Fruit fly (Drosophila melanogaster) whole organism, pupa: ENCODE measurements around the gene CG12983.
A peak's percentile ranks its signal among the peaks of the same experiment; 100 is the strongest.

Experiments used
- CG10348 ChIP-seq: fragments of 200-800 bp; sonication (Bioruptor generic); IDR thresholded peaks from 2 replicates; pipeline ENCODE4 v1.3.6; 2022; ENCODE audit warnings: missing biosample characterization, missing genetic modification characterization
- CG12605 ChIP-seq: fragments of 200-800 bp; sonication (Bioruptor generic); IDR thresholded peaks from 2 replicates; pipeline ENCODE4 v1.3.6; 2022; ENCODE audit warnings: missing biosample characterization, missing genetic modification characterization
- CG13204 ChIP-seq: fragments of 200-800 bp; sonication (Bioruptor generic); optimal IDR thresholded peaks from 2 replicates; lab custom pipeline; 2018; ENCODE audit warnings: missing biosample characterization, mild to moderate bottlenecking, missing genetic modification characterization, moderate library complexity
- CG14655 ChIP-seq: fragments of 200-800 bp; sonication (Bioruptor generic); optimal IDR thresholded peaks from 3 replicates; lab custom pipeline; 2017; ENCODE audit warnings: mild to moderate bottlenecking, missing biosample characterization, missing genetic modification reagents, missing genetic modification characterization
- CG15710 ChIP-seq: fragments of 200-800 bp; sonication (Bioruptor generic); optimal IDR thresholded peaks from 2 replicates; lab custom pipeline; 2018; ENCODE audit warnings: missing biosample characterization, mild to moderate bottlenecking, missing genetic modification characterization, moderate library complexity
- CG17806 ChIP-seq: fragments of 200-800 bp; sonication (Bioruptor generic); optimal IDR thresholded peaks from 2 replicates; lab custom pipeline; 2018; ENCODE audit warnings: missing biosample characterization, mild to moderate bottlenecking, missing genetic modification characterization, moderate library complexity
- CG32121 ChIP-seq: fragments of 200-800 bp; sonication (Bioruptor generic); IDR thresholded peaks from 2 replicates; pipeline ENCODE4 v1.3.6; 2022; ENCODE audit warnings: missing biosample characterization, missing genetic modification characterization
- CG34367 ChIP-seq: fragments of 200-800 bp; sonication (Bioruptor generic); optimal IDR thresholded peaks from 2 replicates; lab custom pipeline; 2018; ENCODE audit warnings: missing biosample characterization, mild to moderate bottlenecking, missing genetic modification characterization
- CG4496 ChIP-seq: fragments of 200-800 bp; sonication (Bioruptor generic); IDR thresholded peaks from 3 replicates; pipeline ENCODE4 v1.3.6; 2022; ENCODE audit warnings: missing biosample characterization, missing genetic modification characterization
- CG8159 ChIP-seq: fragments of 200-800 bp; sonication (Bioruptor generic); optimal IDR thresholded peaks from 3 replicates; lab custom pipeline; 2018; ENCODE audit warnings: missing biosample characterization, mild to moderate bottlenecking, missing genetic modification characterization, moderate library complexity
- CG8301 ChIP-seq: fragments of 200-800 bp; sonication (Bioruptor generic); optimal IDR thresholded peaks from 2 replicates; lab custom pipeline; 2018; ENCODE audit warnings: missing biosample characterization, mild to moderate bottlenecking, missing genetic modification characterization
- CG9948 ChIP-seq: fragments of 200-800 bp; sonication (Bioruptor generic); optimal IDR thresholded peaks from 2 replicates; lab custom pipeline; 2018; ENCODE audit warnings: missing biosample characterization, mild to moderate bottlenecking, missing genetic modification characterization, moderate library complexity
- D1 ChIP-seq: fragments of 200-800 bp; sonication (Bioruptor generic); optimal IDR thresholded peaks from 2 replicates; lab custom pipeline; 2018; ENCODE audit warnings: missing biosample characterization, mild to moderate bottlenecking, missing genetic modification characterization, moderate library complexity
- EcR ChIP-seq: fragments of 200-800 bp; sonication (Bioruptor generic); optimal IDR thresholded peaks from 3 replicates; lab custom pipeline; 2019; ENCODE audit warnings: missing biosample characterization, missing genetic modification characterization, mild to moderate bottlenecking, moderate library complexity, missing genetic modification reagents
- Ets98B ChIP-seq: fragments of 200-800 bp; sonication (Bioruptor generic); IDR thresholded peaks from 2 replicates; pipeline ENCODE4 v1.3.6; 2022; ENCODE audit warnings: missing biosample characterization, missing genetic modification characterization
- Pif1A ChIP-seq: fragments of 200-800 bp; sonication (Bioruptor generic); optimal IDR thresholded peaks from 3 replicates; lab custom pipeline; 2016; ENCODE audit warnings: missing biosample characterization, missing genetic modification characterization
- Pif1B ChIP-seq: fragments of 200-800 bp; sonication (Bioruptor generic); optimal IDR thresholded peaks from 3 replicates; lab custom pipeline; 2016; ENCODE audit warnings: missing biosample characterization, missing genetic modification characterization
- Snoo ChIP-seq: fragments of 200-800 bp; sonication (Bioruptor generic); optimal IDR thresholded peaks from 3 replicates; lab custom pipeline; 2017; ENCODE audit warnings: missing biosample characterization, mild to moderate bottlenecking, missing genetic modification characterization, inconsistent platforms
- fd96Ca ChIP-seq: fragments of 200-800 bp; sonication (Bioruptor generic); IDR thresholded peaks from 3 replicates; pipeline ENCODE4 v1.3.6; 2022; ENCODE audit warnings: missing biosample characterization, missing genetic modification characterization
- gl ChIP-seq: fragments of 200-800 bp; sonication (Bioruptor generic); optimal IDR thresholded peaks from 2 replicates; lab custom pipeline; 2018; ENCODE audit warnings: missing biosample characterization, mild to moderate bottlenecking, missing genetic modification characterization
- rn ChIP-seq: fragments of 200-800 bp; sonication (Bioruptor generic); IDR thresholded peaks from 2 replicates; pipeline ENCODE4 v1.3.6; 2022; ENCODE audit warnings: missing biosample characterization, missing genetic modification characterization

CG12983 gene

DNA sequence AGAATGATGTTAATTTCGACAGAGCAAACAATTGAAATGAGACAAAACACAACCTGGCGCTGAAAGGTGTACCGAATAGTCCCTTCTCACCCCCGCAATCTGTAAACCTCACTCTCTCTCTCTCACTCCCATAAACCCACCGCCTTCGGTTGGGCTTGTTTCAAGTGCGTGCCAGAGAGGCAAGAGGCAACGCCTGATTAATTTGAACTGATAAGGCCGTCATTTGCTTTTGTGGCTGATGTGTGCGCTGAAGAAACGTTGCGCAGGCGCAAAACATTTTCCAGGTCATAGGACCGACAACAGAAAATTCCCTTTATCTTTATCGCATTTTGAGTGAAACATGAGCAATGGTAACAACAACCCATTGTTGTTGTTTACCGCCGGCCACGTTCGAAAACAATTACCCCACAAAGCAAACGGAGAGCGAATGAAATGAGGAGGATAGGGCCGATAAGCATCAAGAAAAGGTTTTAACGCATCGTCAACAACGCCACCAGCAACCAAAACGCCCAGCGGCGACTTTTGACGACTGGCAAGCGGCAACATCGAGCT, 44.2 kb downstream of the CG12983 start:
- TF ChIP-seq CG9948: no peak
- TF ChIP-seq CG15710: no peak
- TF ChIP-seq CG4496 (GFP tag; lab: Robert Waterston, UW): no peak
- TF ChIP-seq CG12605 (GFP tag; lab: Robert Waterston, UW): no peak
- peak; percentile 2 for TF ChIP-seq CG13204 (GFP tag; lab: Kevin White, UChicago)
- no peak for TF ChIP-seq CG10348 (GFP tag; lab: Robert Waterston, UW)
- no peak for TF ChIP-seq CG17806 (tag; lab: Kevin White, UChicago)
- TF ChIP-seq Pif1A: no peak
- TF ChIP-seq EcR (GFP tag; lab: Kevin White, UChicago): peak; percentile 78
- no peak for TF ChIP-seq rn (GFP tag; lab: Robert Waterston, UW)
- no peak for TF ChIP-seq CG8301
- TF ChIP-seq gl: no peak
- TF ChIP-seq CG32121: no peak
- no peak for TF ChIP-seq D1
- no peak for TF ChIP-seq CG8159 (tag; lab: Kevin White, UChicago)
- TF ChIP-seq, all 21 proteins: peak for 2

- no peak for TF ChIP-seq CG32121
- no peak for TF ChIP-seq CG4496 (GFP tag; lab: Robert Waterston, UW)
- TF ChIP-seq EcR (GFP tag; lab: Kevin White, UChicago): no peak
- no peak for TF ChIP-seq fd96Ca
- no peak for TF ChIP-seq CG10348 (GFP tag; lab: Robert Waterston, UW)
- no peak for TF ChIP-seq CG14655 (GFP tag; lab: Kevin White, UChicago)
These were observed 44.7 kb downstream of the CG12983 start for dm6 chr3L:20921859-20922258.

DNA sequence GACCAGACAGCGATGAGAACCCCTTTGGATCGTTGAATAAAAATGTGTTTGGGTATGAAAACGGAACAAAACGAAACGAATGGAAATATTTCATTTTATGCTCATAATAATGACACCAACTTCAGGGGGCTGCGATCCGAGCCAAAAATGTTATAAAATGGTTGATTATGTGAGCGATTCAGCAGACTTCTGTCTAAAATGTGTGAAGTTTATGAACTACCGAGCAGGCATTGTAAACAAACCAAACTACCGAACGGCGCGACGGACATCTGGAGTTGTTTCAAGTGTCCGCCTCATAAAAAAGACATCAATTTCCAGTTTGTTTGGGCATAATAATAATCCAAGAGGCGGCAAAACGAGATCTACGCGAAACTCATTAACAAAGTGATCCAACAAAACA, 46.1 kb downstream of the CG12983 start:
- no peak for TF ChIP-seq CG34367 (tag; lab: Kevin White, UChicago)
- no peak for TF ChIP-seq D1
- no peak for TF ChIP-seq CG13204 (GFP tag; lab: Kevin White, UChicago)
- no peak for TF ChIP-seq CG14655 (GFP tag; lab: Kevin White, UChicago)
- TF ChIP-seq Snoo (tag; lab: Kevin White, UChicago): no peak
- TF ChIP-seq CG15710: no peak
- TF ChIP-seq CG10348 (GFP tag; lab: Robert Waterston, UW): no peak
- no peak for TF ChIP-seq Pif1B
- no peak for TF ChIP-seq CG17806 (tag; lab: Kevin White, UChicago)
- TF ChIP-seq, all 21 proteins: peak for 0

DNA sequence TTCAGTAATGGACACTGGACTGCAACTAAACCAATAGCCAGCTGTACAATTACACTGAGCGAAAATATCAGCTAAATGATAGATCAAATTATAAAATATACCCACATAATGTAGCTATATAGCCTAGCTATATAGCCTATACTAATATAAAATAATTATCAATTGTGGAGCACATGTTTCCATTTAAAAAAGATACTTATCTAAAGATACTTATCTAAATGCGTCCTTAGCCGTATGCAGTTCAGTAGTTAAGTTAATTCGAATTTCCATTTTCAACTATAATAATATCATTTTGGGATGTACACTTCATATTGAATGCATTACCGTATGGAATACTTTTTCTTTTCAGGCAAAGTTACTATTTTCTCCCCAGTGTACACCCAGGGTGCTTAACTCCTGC, 47.6 kb downstream of the CG12983 start:
- TF ChIP-seq CG17806 (tag; lab: Kevin White, UChicago): peak; percentile 19
- TF ChIP-seq CG8301: peak; percentile 54
- TF ChIP-seq gl: no peak
- peak; percentile 26 for TF ChIP-seq CG15710
- peak; percentile 22 for TF ChIP-seq Pif1A
- TF ChIP-seq CG9948: no peak
- no peak for TF ChIP-seq Pif1B
- TF ChIP-seq CG12605 (GFP tag; lab: Robert Waterston, UW): no peak
- TF ChIP-seq rn (GFP tag; lab: Robert Waterston, UW): no peak
- no peak for TF ChIP-seq Snoo (tag; lab: Kevin White, UChicago)
- peak; percentile 47 for TF ChIP-seq CG14655 (GFP tag; lab: Kevin White, UChicago)
- TF ChIP-seq CG8159 (tag; lab: Kevin White, UChicago): peak; percentile 36
- no peak for TF ChIP-seq Ets98B (GFP tag; lab: Robert Waterston, UW)
- 0 out of 3 replicates have a peak, but pooled peaks have one; percentile 17 for TF ChIP-seq CG4496 (GFP tag; lab: Robert Waterston, UW)
- TF ChIP-seq CG34367 (tag; lab: Kevin White, UChicago): no peak

dm6 chr3L:20917025-20917691, 49.4 kb downstream of the CG12983 start:
- peak; percentile 26 for TF ChIP-seq CG8159 (tag; lab: Kevin White, UChicago)
- no peak for TF ChIP-seq Pif1A
- peak; percentile 2 for TF ChIP-seq EcR (GFP tag; lab: Kevin White, UChicago)
- TF ChIP-seq CG13204 (GFP tag; lab: Kevin White, UChicago): peak; percentile 14

- TF ChIP-seq CG15710 (no peak), CG17806 (tag; lab: Kevin White, UChicago) (no peak), Snoo (tag; lab: Kevin White, UChicago) (no peak), CG9948 (no peak), EcR (GFP tag; lab: Kevin White, UChicago) (no peak), CG32121 (no peak), CG34367 (tag; lab: Kevin White, UChicago) (no peak), CG13204 (GFP tag; lab: Kevin White, UChicago) (no peak), CG10348 (GFP tag; lab: Robert Waterston, UW) (no peak), Pif1B (no peak)
These were observed 51.5 kb downstream of the CG12983 start for dm6 chr3L:20915111-20915510.

dm6 chr3L:20914375-20914774, 52.2 kb downstream of the CG12983 start:
- TF ChIP-seq gl (no peak), CG12605 (GFP tag; lab: Robert Waterston, UW) (no peak; the same call in 1 of the 2 replicates), Snoo (tag; lab: Kevin White, UChicago) (no peak), CG34367 (tag; lab: Kevin White, UChicago) (peak; percentile 28), CG8301 (peak; percentile 66), Pif1B (peak; percentile 14), CG17806 (tag; lab: Kevin White, UChicago) (peak; percentile 68), EcR (GFP tag; lab: Kevin White, UChicago) (no peak), CG32121 (peak; percentile 16; the same call in 1 of the 2 replicates), rn (GFP tag; lab: Robert Waterston, UW) (no peak), CG8159 (tag; lab: Kevin White, UChicago) (peak; percentile 63), CG13204 (GFP tag; lab: Kevin White, UChicago) (no peak), Pif1A (peak; percentile 8), CG14655 (GFP tag; lab: Kevin White, UChicago) (peak; percentile 84), CG9948 (peak; percentile 78), CG10348 (GFP tag; lab: Robert Waterston, UW) (no peak), CG4496 (GFP tag; lab: Robert Waterston, UW) (0 out of 3 replicates have a peak, but pooled peaks have one; percentile 38), Ets98B (GFP tag; lab: Robert Waterston, UW) (no peak; the same call in none of the 2 replicates), fd96Ca (no peak), D1 (peak; percentile 26), CG15710 (peak; percentile 58)
- TF ChIP-seq, all 21 proteins: peak for 12
